Fruit fly (Drosophila melanogaster) whole organism, pupa: ENCODE results near the gene Acbp1.

Source experiments
- CG12605 ChIP-seq: fragments of 200-800 bp; sonication (Bioruptor generic); IDR thresholded peaks from 2 replicates; pipeline ENCODE4 v1.3.6; 2022; ENCODE audit warnings: missing biosample characterization, missing genetic modification characterization
- CG14655 ChIP-seq: fragments of 200-800 bp; sonication (Bioruptor generic); optimal IDR thresholded peaks from 3 replicates; lab custom pipeline; 2017; ENCODE audit warnings: mild to moderate bottlenecking, missing biosample characterization, missing genetic modification reagents, missing genetic modification characterization
- CG15710 ChIP-seq: fragments of 200-800 bp; sonication (Bioruptor generic); optimal IDR thresholded peaks from 2 replicates; lab custom pipeline; 2018; ENCODE audit warnings: missing biosample characterization, mild to moderate bottlenecking, missing genetic modification characterization, moderate library complexity
- CG34367 ChIP-seq: fragments of 200-800 bp; sonication (Bioruptor generic); optimal IDR thresholded peaks from 2 replicates; lab custom pipeline; 2018; ENCODE audit warnings: missing biosample characterization, mild to moderate bottlenecking, missing genetic modification characterization
- CG8301 ChIP-seq: fragments of 200-800 bp; sonication (Bioruptor generic); optimal IDR thresholded peaks from 2 replicates; lab custom pipeline; 2018; ENCODE audit warnings: missing biosample characterization, mild to moderate bottlenecking, missing genetic modification characterization
- D1 ChIP-seq: fragments of 200-800 bp; sonication (Bioruptor generic); optimal IDR thresholded peaks from 2 replicates; lab custom pipeline; 2018; ENCODE audit warnings: missing biosample characterization, mild to moderate bottlenecking, missing genetic modification characterization, moderate library complexity
- EcR ChIP-seq: fragments of 200-800 bp; sonication (Bioruptor generic); optimal IDR thresholded peaks from 3 replicates; lab custom pipeline; 2019; ENCODE audit warnings: missing biosample characterization, missing genetic modification characterization, mild to moderate bottlenecking, moderate library complexity, missing genetic modification reagents
- Snoo ChIP-seq: fragments of 200-800 bp; sonication (Bioruptor generic); optimal IDR thresholded peaks from 3 replicates; lab custom pipeline; 2017; ENCODE audit warnings: missing biosample characterization, mild to moderate bottlenecking, missing genetic modification characterization, inconsistent platforms

DNA sequence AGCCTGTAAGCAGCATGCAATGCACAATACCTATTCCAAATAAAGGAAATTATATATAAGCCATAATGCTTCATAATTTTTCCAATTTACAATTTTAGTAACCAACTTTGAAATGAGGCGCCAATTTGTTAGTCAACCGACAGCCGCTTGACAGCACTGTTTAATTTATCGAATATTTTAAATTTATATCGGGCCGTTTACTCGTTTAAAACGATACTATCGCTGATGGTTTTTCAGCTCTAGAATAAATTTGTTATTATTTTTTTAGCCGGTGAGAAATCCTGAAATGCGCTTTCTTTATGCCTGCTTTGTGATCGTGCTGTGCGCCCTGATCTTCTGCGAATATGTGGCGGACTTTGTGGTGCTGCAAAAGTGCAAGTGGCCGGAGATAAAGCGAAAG is 36.5 kb upstream of the Acbp1 start, which contains the start of gene PGAP5:
- no peak for TF ChIP-seq CG8301 (tag; lab: Kevin White, UChicago)
- TF ChIP-seq CG12605 (GFP tag; lab: Robert Waterston, UW), result no peak
- no peak for TF ChIP-seq CG34367
- TF ChIP-seq EcR (GFP tag; lab: Kevin White, UChicago), result no peak
- TF ChIP-seq Snoo (tag; lab: Kevin White, UChicago), result no peak
- TF ChIP-seq CG14655, result no peak
- TF ChIP-seq CG15710, result no peak
- no peak for TF ChIP-seq D1 (tag; lab: Kevin White, UChicago)
